Fruit fly (Drosophila melanogaster) ovary, adult (tissue): ENCODE results near the gene CG15695.
A peak's percentile ranks its signal among the peaks of the same experiment; 100 is the strongest.

Experiments
- CG17801 ChIP-seq: fragments of 200-800 bp; optimal IDR thresholded peaks from 2 replicates; lab custom pipeline; 2019; ENCODE audit warnings: missing biosample characterization, mild to moderate bottlenecking, missing genetic modification characterization, moderate library complexity; ENCODE audit not compliant: partially characterized antibody

CG15695 gene

dm6 chr3R:20890920-20891319 lies 49.0 kb downstream of the CG15695 start:
- peak; percentile 38 for TF ChIP-seq CG17801 (GFP tag; lab: Kevin White, UChicago)

dm6 chr3R:20891495-20891894 lies 49.6 kb downstream of the CG15695 start:
- TF ChIP-seq CG17801 (GFP tag; lab: Kevin White, UChicago), result no peak
